Worm (Caenorhabditis elegans) whole organism, early embryonic: ENCODE measurements around the gene srh-52.

Source experiments
- F13C5.2 ChIP-seq: sonication (generic microtip); optimal IDR thresholded peaks from 2 replicates; lab custom pipeline; 2017; ENCODE audit warnings: mild to moderate bottlenecking, missing genetic modification characterization, inconsistent platforms, missing compliant biosample characterization
- aly-1 ChIP-seq: sonication (generic microtip); optimal IDR thresholded peaks from 2 replicates; lab custom pipeline; 2016; ENCODE audit warnings: missing genetic modification characterization, missing compliant biosample characterization
- ama-1 ChIP-seq: fragments of 150-350 bp; optimal IDR thresholded peaks from 2 replicates; lab custom pipeline; 2014
- ceh-36 ChIP-seq: sonication (generic microtip); optimal IDR thresholded peaks from 2 replicates; lab custom pipeline; 2016; ENCODE audit warnings: missing genetic modification characterization, inconsistent platforms, missing compliant biosample characterization
- ets-7 ChIP-seq: sonication (generic microtip); optimal IDR thresholded peaks from 2 replicates; lab custom pipeline; 2016; ENCODE audit warnings: missing genotype, missing genetic modification characterization, missing compliant biosample characterization
- flt-1 ChIP-seq: fragments of 200-800 bp; sonication (Bioruptor generic); IDR thresholded peaks from 2 replicates; pipeline ENCODE4 v1.3.6; 2022; ENCODE audit warnings: missing genetic modification characterization, missing compliant biosample characterization
- hmbx-1 ChIP-seq: sonication (generic microtip); optimal IDR thresholded peaks from 2 replicates; lab custom pipeline; 2016; ENCODE audit warnings: mild to moderate bottlenecking, missing genetic modification characterization, missing compliant biosample characterization
- hnd-1 ChIP-seq: sonication (generic microtip); optimal IDR thresholded peaks from 2 replicates; lab custom pipeline; 2016; ENCODE audit warnings: missing genetic modification characterization, missing compliant biosample characterization
- sea-1 ChIP-seq: fragments of 200-800 bp; sonication (Bioruptor generic); conservative IDR thresholded peaks from 2 replicates; pipeline ENCODE4 v1.3.6; 2022; ENCODE audit warnings: missing genetic modification characterization, missing compliant biosample characterization
- tbx-37 ChIP-seq: fragments of 200-800 bp; sonication (Bioruptor generic); conservative IDR thresholded peaks from 2 replicates; pipeline ENCODE4 v1.3.6; 2022; ENCODE audit warnings: missing genetic modification reagents, missing genetic modification characterization, missing compliant biosample characterization

ce11 chrV:15384733-15385132, 8.6 kb upstream of the srh-52 start, which contains the start of gene str-102:
- TF ChIP-seq ama-1 (no peak), hmbx-1 (tag; lab: Kevin White, UChicago) (no peak), aly-1 (no peak), tbx-37 (GFP tag; lab: Robert Waterston, UW) (no peak), hnd-1 (tag; lab: Kevin White, UChicago) (no peak), ets-7 (tag; lab: Kevin White, UChicago) (no peak), F13C5.2 (tag; lab: Kevin White, UChicago) (no peak), sea-1 (GFP tag; lab: Robert Waterston, UW) (no peak), ceh-36 (tag; lab: Kevin White, UChicago) (no peak), flt-1 (no peak)
